Worm (Caenorhabditis elegans) whole organism, L1 larva: ENCODE results near the gene sut-1.

ENCODE experiments used
- C04F5.9 ChIP-seq: sonication (generic microtip); optimal IDR thresholded peaks from 2 replicates; lab custom pipeline; 2016; ENCODE audit warnings: missing genetic modification characterization, missing compliant biosample characterization
- F16B12.6 ChIP-seq: fragments of 150-350 bp; optimal IDR thresholded peaks from 2 replicates; lab custom pipeline; 2014; ENCODE audit warnings: missing biosample characterization, missing genetic modification characterization
- aha-1 ChIP-seq: fragments of 150-350 bp; optimal IDR thresholded peaks from 2 replicates; lab custom pipeline; 2014; ENCODE audit warnings: missing biosample characterization, missing genetic modification characterization
- alr-1 ChIP-seq: fragments of 200-800 bp; sonication (Bioruptor generic); optimal IDR thresholded peaks from 2 replicates; lab custom pipeline; 2018; ENCODE audit warnings: borderline replicate concordance, mild to moderate bottlenecking, missing genetic modification characterization, missing compliant biosample characterization
- ama-1 ChIP-seq: fragments of 150-350 bp; optimal IDR thresholded peaks from 2 replicates; lab custom pipeline; 2014
- blmp-1 ChIP-seq: fragments of 150-350 bp; optimal IDR thresholded peaks from 2 replicates; lab custom pipeline; 2014; ENCODE audit warnings: missing biosample characterization, missing genetic modification characterization
- ceh-8 ChIP-seq: fragments of 200-800 bp; sonication (Bioruptor generic); optimal IDR thresholded peaks from 2 replicates; lab custom pipeline; 2018; ENCODE audit warnings: mild to moderate bottlenecking, missing genetic modification characterization, moderate library complexity, missing compliant biosample characterization
- ceh-82 ChIP-seq, 3 experiments: fragments of 150-350 bp in 1 of 3; sonication (generic microtip) in 2 of 3; optimal IDR thresholded peaks; 2 replicates each; lab custom pipeline; 2014 to 2017; ENCODE audit warnings: missing biosample characterization in 3 of 3, missing genetic modification characterization in 3 of 3
- ceh-90 ChIP-seq: sonication (generic microtip); optimal IDR thresholded peaks from 2 replicates; lab custom pipeline; 2016; ENCODE audit warnings: missing genetic modification characterization, missing compliant biosample characterization
- dpl-1 ChIP-seq, 3 experiments: fragments of 150-350 bp in 2 of 3; sonication (generic microtip) in 1 of 3; optimal IDR thresholded peaks; 2 replicates each; lab custom pipeline; 2014 to 2017; ENCODE audit warnings: missing biosample characterization in 3 of 3, missing genetic modification characterization in 3 of 3, missing genetic modification reagents in 3 of 3
- dsc-1 ChIP-seq: sonication (generic microtip); optimal IDR thresholded peaks from 2 replicates; lab custom pipeline; 2016; ENCODE audit warnings: mild to moderate bottlenecking, missing genetic modification characterization, missing compliant biosample characterization
- efl-1 ChIP-seq, 4 experiments: fragments of 150-350 bp; optimal IDR thresholded peaks in 3 of 4; peaks in 1 of 4; 1 replicate in 1 of 4; 2 replicates in 3 of 4; lab custom pipeline; 2014; ENCODE audit warnings: missing biosample characterization in 2 of 4, missing genetic modification characterization in 2 of 4, missing genetic modification reagents in 2 of 4
- efl-3 ChIP-seq: fragments of 200-800 bp; sonication (Bioruptor generic); optimal IDR thresholded peaks from 2 replicates; lab custom pipeline; 2018; ENCODE audit warnings: mild to moderate bottlenecking, missing genetic modification characterization, missing compliant biosample characterization
- egl-13 ChIP-seq: sonication (generic microtip); optimal IDR thresholded peaks from 2 replicates; lab custom pipeline; 2016; ENCODE audit warnings: missing genotype, missing genetic modification reagents, missing genetic modification characterization, missing compliant biosample characterization
- egl-27 ChIP-seq, 2 experiments: fragments of 150-350 bp in 1 of 2; sonication (generic microtip); optimal IDR thresholded peaks; 3 replicates each; lab custom pipeline; 2017 to 2018; ENCODE audit warnings: missing biosample characterization in 2 of 2, missing genetic modification characterization in 2 of 2, missing genetic modification reagents in 2 of 2
- elt-2 ChIP-seq: sonication (generic microtip); optimal IDR thresholded peaks from 2 replicates; lab custom pipeline; 2016; ENCODE audit warnings: missing genetic modification characterization, mild to moderate bottlenecking, inconsistent platforms, missing compliant biosample characterization, missing genetic modification reagents
- fkh-10 ChIP-seq: sonication (generic microtip); optimal IDR thresholded peaks from 2 replicates; lab custom pipeline; 2017; ENCODE audit warnings: missing biosample characterization, missing genetic modification reagents, missing genetic modification characterization
- fkh-4 ChIP-seq: sonication (generic microtip); optimal IDR thresholded peaks from 2 replicates; lab custom pipeline; 2016; ENCODE audit warnings: missing compliant biosample characterization, missing genetic modification characterization, borderline replicate concordance
- fkh-8 ChIP-seq: sonication (generic microtip); optimal IDR thresholded peaks from 2 replicates; lab custom pipeline; 2016; ENCODE audit warnings: mild to moderate bottlenecking, missing genetic modification characterization, missing compliant biosample characterization
- fos-1 ChIP-seq: fragments of 150-350 bp; optimal IDR thresholded peaks from 2 replicates; lab custom pipeline; 2014; ENCODE audit warnings: missing biosample characterization, missing genetic modification characterization
- grh-1 ChIP-seq: fragments of 200-800 bp; sonication (Bioruptor generic); IDR thresholded peaks from 2 replicates; pipeline ENCODE4 v1.3.6; 2022; ENCODE audit warnings: missing genetic modification reagents, missing genetic modification characterization, missing compliant biosample characterization
- hlh-17 ChIP-seq: fragments of 200-800 bp; sonication (Bioruptor generic); optimal IDR thresholded peaks from 2 replicates; lab custom pipeline; 2018; ENCODE audit warnings: missing genetic modification characterization, mild to moderate bottlenecking, missing compliant biosample characterization, moderate library complexity, borderline replicate concordance
- irx-1 ChIP-seq: sonication (generic microtip); optimal IDR thresholded peaks from 2 replicates; lab custom pipeline; 2016; ENCODE audit warnings: missing genetic modification characterization, missing compliant biosample characterization
- jun-1 ChIP-seq: fragments of 150-350 bp; optimal IDR thresholded peaks from 2 replicates; lab custom pipeline; 2014; ENCODE audit warnings: missing biosample characterization, missing genetic modification reagents, missing genetic modification characterization
- lin-13 ChIP-seq: fragments of 150-350 bp; optimal IDR thresholded peaks from 2 replicates; lab custom pipeline; 2014; ENCODE audit warnings: missing biosample characterization, missing genetic modification reagents, missing genetic modification characterization
- lin-15B ChIP-seq: fragments of 150-350 bp; sonication (generic microtip); optimal IDR thresholded peaks from 3 replicates; lab custom pipeline; 2014; ENCODE audit warnings: missing biosample characterization, missing genetic modification characterization
- lir-3 ChIP-seq: sonication (generic microtip); optimal IDR thresholded peaks from 2 replicates; lab custom pipeline; 2016; ENCODE audit warnings: mild to moderate bottlenecking, missing genetic modification characterization, moderate library complexity, missing compliant biosample characterization; ENCODE audit not compliant: poor library complexity
- lsy-2 ChIP-seq, 2 experiments: fragments of 150-350 bp; optimal IDR thresholded peaks; 2 replicates each; lab custom pipeline; 2014; ENCODE audit warnings: missing biosample characterization in 2 of 2, missing genetic modification characterization in 2 of 2
- mab-9 ChIP-seq: fragments of 200-800 bp; sonication (Bioruptor generic); IDR thresholded peaks from 2 replicates; pipeline ENCODE4 v1.3.6; 2022; ENCODE audit warnings: missing genetic modification reagents, missing genetic modification characterization, missing compliant biosample characterization
- mep-1 ChIP-seq: fragments of 150-350 bp; optimal IDR thresholded peaks from 2 replicates; lab custom pipeline; 2014; ENCODE audit warnings: missing biosample characterization, missing genetic modification characterization
- nhr-11 ChIP-seq: fragments of 150-350 bp; optimal IDR thresholded peaks from 2 replicates; lab custom pipeline; 2014; ENCODE audit warnings: missing biosample characterization, missing genetic modification characterization
- nhr-19 ChIP-seq: fragments of 200-800 bp; sonication (Bioruptor generic); conservative IDR thresholded peaks from 2 replicates; pipeline ENCODE4 v1.3.6; 2022; ENCODE audit warnings: missing genetic modification characterization, missing compliant biosample characterization
- nhr-20 ChIP-seq: sonication (generic microtip); optimal IDR thresholded peaks from 2 replicates; lab custom pipeline; 2016; ENCODE audit warnings: mild to moderate bottlenecking, missing genetic modification characterization, missing compliant biosample characterization
- nhr-28 ChIP-seq: fragments of 150-350 bp; optimal IDR thresholded peaks from 2 replicates; lab custom pipeline; 2014; ENCODE audit warnings: missing biosample characterization, missing genetic modification characterization
- nhr-47 ChIP-seq: sonication (generic microtip); optimal IDR thresholded peaks from 2 replicates; lab custom pipeline; 2016; ENCODE audit warnings: mild to moderate bottlenecking, missing genetic modification characterization, moderate library complexity, missing compliant biosample characterization
- nhr-71 ChIP-seq: sonication (generic microtip); optimal IDR thresholded peaks from 2 replicates; lab custom pipeline; 2016; ENCODE audit warnings: mild to moderate bottlenecking, missing genetic modification characterization, moderate library complexity, missing compliant biosample characterization
- nhr-77 ChIP-seq: fragments of 150-350 bp; optimal IDR thresholded peaks from 2 replicates; lab custom pipeline; 2014; ENCODE audit warnings: missing biosample characterization, missing genetic modification characterization
- nhr-85 ChIP-seq: sonication (generic microtip); peaks from one replicate; lab custom pipeline; 2016; ENCODE audit warnings: missing genetic modification characterization, inconsistent platforms, missing compliant biosample characterization
- pqm-1 ChIP-seq: sonication (generic microtip); optimal IDR thresholded peaks from 3 replicates; lab custom pipeline; 2017; ENCODE audit warnings: missing biosample characterization, missing genetic modification characterization
- rnt-1 ChIP-seq: sonication (generic microtip); optimal IDR thresholded peaks from 2 replicates; lab custom pipeline; 2016; ENCODE audit warnings: mild to moderate bottlenecking, missing genetic modification characterization, moderate library complexity, missing compliant biosample characterization
- skn-1 ChIP-seq: fragments of 150-350 bp; optimal IDR thresholded peaks from 2 replicates; lab custom pipeline; 2014; ENCODE audit warnings: missing biosample characterization, missing genetic modification characterization
- snpc-4 ChIP-seq: fragments of 150-350 bp; optimal IDR thresholded peaks from 2 replicates; lab custom pipeline; 2014; ENCODE audit warnings: missing biosample characterization, missing genetic modification characterization
- sptf-1 ChIP-seq: fragments of 150-350 bp; optimal IDR thresholded peaks from 2 replicates; lab custom pipeline; 2014; ENCODE audit warnings: missing biosample characterization, missing genetic modification characterization
- sup-37 ChIP-seq: fragments of 200-800 bp; sonication (Bioruptor generic); optimal IDR thresholded peaks from 2 replicates; lab custom pipeline; 2018; ENCODE audit warnings: mild to moderate bottlenecking, missing genetic modification characterization, missing compliant biosample characterization
- tbx-2 ChIP-seq: sonication (generic microtip); optimal IDR thresholded peaks from 2 replicates; lab custom pipeline; 2016; ENCODE audit warnings: missing genetic modification characterization, missing compliant biosample characterization
- tlp-1 ChIP-seq: fragments of 150-350 bp; optimal IDR thresholded peaks from 2 replicates; lab custom pipeline; 2014; ENCODE audit warnings: missing biosample characterization, missing genetic modification characterization
- unc-30 ChIP-seq: sonication (generic microtip); optimal IDR thresholded peaks from 2 replicates; lab custom pipeline; 2017; ENCODE audit warnings: missing biosample characterization, missing genetic modification characterization
- unc-62 ChIP-seq: fragments of 150-350 bp; optimal IDR thresholded peaks from 2 replicates; lab custom pipeline; 2014; ENCODE audit warnings: missing biosample characterization, missing genetic modification reagents, missing genetic modification characterization
- zag-1 ChIP-seq: fragments of 150-350 bp; optimal IDR thresholded peaks from 2 replicates; lab custom pipeline; 2014; ENCODE audit warnings: missing biosample characterization, missing genetic modification characterization

The sut-1 gene

DNA sequence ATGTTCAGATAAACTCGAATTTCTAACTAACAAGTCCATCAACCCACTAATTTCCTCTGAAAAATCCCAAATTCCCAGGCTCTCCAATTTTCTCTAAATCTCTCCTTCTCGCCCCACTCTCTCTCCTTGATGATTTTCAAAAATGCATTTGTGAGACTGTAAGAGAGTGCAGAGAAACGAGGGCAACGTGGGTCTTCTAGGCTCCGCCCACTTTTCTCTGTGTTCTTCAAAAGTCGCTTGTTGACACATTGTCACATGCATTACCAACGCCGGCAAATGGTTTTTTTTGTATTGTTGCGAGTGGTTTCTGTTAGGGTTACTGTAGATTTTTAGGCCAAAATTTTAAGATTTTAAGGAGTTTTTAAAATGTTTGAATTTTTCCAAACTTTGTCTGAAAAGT, 36.6 kb downstream of the sut-1 start (continued):
- no peak for TF ChIP-seq aha-1 (tag; lab: Kevin White, UChicago)
- TF ChIP-seq sup-37 (GFP tag; lab: Kevin White, UChicago) = no peak
- TF ChIP-seq fkh-10 (GFP tag; lab: Kevin White, UChicago) = no peak

DNA sequence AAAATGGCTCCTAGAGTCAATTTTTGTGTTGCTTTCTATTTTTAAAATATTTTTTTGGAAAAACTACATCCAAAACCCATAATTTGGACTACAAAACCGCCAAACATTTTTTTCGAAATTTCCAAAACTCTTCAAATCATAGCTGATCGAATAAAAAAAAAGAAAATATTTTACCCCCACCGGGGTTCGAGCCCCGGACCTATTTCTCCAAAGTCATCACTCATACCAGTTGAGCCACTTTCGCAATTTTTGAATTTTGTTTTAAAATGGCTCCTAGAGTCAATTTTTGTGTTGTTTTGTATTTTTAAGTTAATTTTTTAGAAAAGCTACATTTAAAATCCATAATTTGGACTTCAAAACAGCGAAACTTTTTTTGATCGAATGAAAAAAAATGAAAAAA, 37.5 kb downstream of the sut-1 start:
- TF ChIP-seq snpc-4 (tag; lab: Kevin White, UChicago) (no peak), lin-15B (tag; lab: Kevin White, UChicago) (no peak), nhr-19 (GFP tag; lab: Robert Waterston, UW) (no peak), dpl-1 (GFP tag; optimal IDR thresholded peaks at IDR 0.05; lab: Kevin White, UChicago) (no peak), efl-1 (optimal IDR thresholded peaks at IDR 0.05; lab: Kevin White, UChicago) (no peak), efl-1 (GFP tag; optimal IDR thresholded peaks at IDR 0.05 in 1 of 2; lab: Kevin White, UChicago) (no peak)
- TF ChIP-seq, all 84 proteins: peak for 0

DNA sequence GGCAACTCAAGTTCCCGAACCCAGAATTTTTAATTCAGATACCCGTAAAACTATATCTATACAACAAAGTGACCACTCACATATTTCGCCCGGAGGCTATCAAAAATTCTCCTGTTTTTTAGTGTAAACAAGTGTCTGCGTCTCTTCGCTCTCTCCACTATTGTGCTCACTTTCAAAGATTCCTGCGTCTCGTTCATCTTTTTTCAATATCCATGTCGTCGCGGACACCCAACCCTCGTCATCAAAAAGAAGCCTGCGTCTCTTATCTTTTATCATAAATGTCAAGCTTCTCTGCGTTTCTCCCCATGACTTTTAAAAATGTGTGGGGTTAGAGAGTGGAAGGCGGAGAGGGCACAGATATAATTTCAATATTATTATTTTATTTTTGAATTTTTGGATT, 38.2 kb downstream of the sut-1 start:
- TF ChIP-seq unc-30 (tag; lab: Kevin White, UChicago) = no peak
- no peak for TF ChIP-seq tlp-1 (tag; lab: Kevin White, UChicago)
- TF ChIP-seq unc-62 = no peak
- TF ChIP-seq efl-3 (GFP tag; lab: Kevin White, UChicago) = no peak
- TF ChIP-seq nhr-85 (tag; lab: Kevin White, UChicago) = no peak
- TF ChIP-seq irx-1 = peak; percentile 52
- peak; percentile 47 for TF ChIP-seq lin-13 (GFP tag; lab: Kevin White, UChicago)
- peak; percentile 60 for TF ChIP-seq nhr-19 (GFP tag; lab: Robert Waterston, UW)
- peak; percentile 23 for TF ChIP-seq blmp-1 (tag; lab: Kevin White, UChicago)
- peak; percentile 65 for TF ChIP-seq nhr-47 (tag; lab: Kevin White, UChicago)
- peak; percentile 82 for TF ChIP-seq skn-1 (tag; lab: Kevin White, UChicago)
- no peak for TF ChIP-seq ceh-8 (GFP tag; lab: Kevin White, UChicago)
- peak; percentile 88 for TF ChIP-seq nhr-71
- peak; percentile 16 for TF ChIP-seq egl-13
- no peak for TF ChIP-seq alr-1
- TF ChIP-seq elt-2 (tag; lab: Kevin White, UChicago) = no peak
- TF ChIP-seq fkh-4 (tag; lab: Kevin White, UChicago) = peak; percentile 30
- no peak for TF ChIP-seq pqm-1 (tag; lab: Kevin White, UChicago)
- TF ChIP-seq lir-3 (tag; lab: Kevin White, UChicago) = no peak
- no peak for TF ChIP-seq nhr-77 (tag; lab: Kevin White, UChicago)
- peak; percentile 46 for TF ChIP-seq fkh-8
- peak; percentile 51 for TF ChIP-seq tbx-2 (tag; lab: Kevin White, UChicago)
- TF ChIP-seq nhr-20 (tag; lab: Kevin White, UChicago) = peak; percentile 61
- TF ChIP-seq F16B12.6 (tag; lab: Kevin White, UChicago) = no peak
- no peak for TF ChIP-seq grh-1 (GFP tag; lab: Robert Waterston, UW)
- TF ChIP-seq sup-37 (GFP tag; lab: Kevin White, UChicago) = no peak
- peak; percentile 61 for TF ChIP-seq nhr-11 (tag; lab: Kevin White, UChicago)
- TF ChIP-seq ama-1 = no peak
- peak; percentile 40 to 62 (median 45) for TF ChIP-seq ceh-82 (tag; optimal IDR thresholded peaks at IDR 0.05; lab: Kevin White, UChicago)
- peak; percentile 59 for TF ChIP-seq mep-1 (tag; lab: Kevin White, UChicago)
- TF ChIP-seq zag-1 (tag; lab: Kevin White, UChicago) = no peak
- no peak for TF ChIP-seq lin-15B (tag; lab: Kevin White, UChicago)
- peak; percentile 30 for TF ChIP-seq jun-1
- no peak for TF ChIP-seq ceh-90 (tag; lab: Kevin White, UChicago)
- no peak for TF ChIP-seq nhr-28 (tag; lab: Kevin White, UChicago)
- TF ChIP-seq egl-27 (tag; optimal IDR thresholded peaks at IDR 0.05; lab: Kevin White, UChicago) = peak in 1 of 2 experiments; percentile 16
- peak; percentile 68 to 73 for TF ChIP-seq lsy-2 (tag; optimal IDR thresholded peaks at IDR 0.05; lab: Kevin White, UChicago)
- TF ChIP-seq mab-9 = no peak
- no peak for TF ChIP-seq sptf-1 (tag; lab: Kevin White, UChicago)
- TF ChIP-seq hlh-17 (GFP tag; lab: Kevin White, UChicago) = no peak
- peak; percentile 76 for TF ChIP-seq dsc-1 (tag; lab: Kevin White, UChicago)
- no peak for TF ChIP-seq C04F5.9
- TF ChIP-seq fos-1 (tag; lab: Kevin White, UChicago) = peak; percentile 40
- TF ChIP-seq aha-1 (tag; lab: Kevin White, UChicago) = no peak
- peak; percentile 77 for TF ChIP-seq rnt-1 (tag; lab: Kevin White, UChicago)
